Fruit fly (Drosophila melanogaster) whole organism, wandering third instar larva: Measurements from ENCODE around the gene MED1.

Source experiments
- Abd-B ChIP-seq: fragments of >200 bp; optimal IDR thresholded peaks from 2 replicates; lab custom pipeline; 2017; ENCODE audit warnings: missing biosample characterization, missing genetic modification characterization
- CG32264 ChIP-seq: fragments of 200-800 bp; sonication (Bioruptor generic); optimal IDR thresholded peaks from 2 replicates; lab custom pipeline; 2016; ENCODE audit warnings: missing biosample characterization, missing genetic modification characterization
- CG9705 ChIP-seq: fragments of 200-800 bp; sonication (Bioruptor generic); optimal IDR thresholded peaks from 2 replicates; lab custom pipeline; 2018; ENCODE audit warnings: missing biosample characterization, mild to moderate bottlenecking, missing genetic modification characterization
- Dif ChIP-seq: fragments of 200-275, 200-300 bp; sonication (Bioruptor generic); optimal IDR thresholded peaks from 2 replicates; lab custom pipeline; 2018; ENCODE audit warnings: missing biosample characterization, missing genetic modification characterization; ENCODE audit not compliant: partially characterized antibody
- GATAd ChIP-seq: sonication (Bioruptor generic); optimal IDR thresholded peaks from 2 replicates; lab custom pipeline; 2016; ENCODE audit warnings: missing biosample characterization, missing genetic modification characterization
- HLH106 ChIP-seq: fragments of 200-800 bp; optimal IDR thresholded peaks from 3 replicates; lab custom pipeline; 2019; ENCODE audit warnings: missing biosample characterization, mild to moderate bottlenecking, missing genetic modification characterization, moderate library complexity
- Hnf4 ChIP-seq: fragments of 200-800 bp; sonication (Bioruptor generic); optimal IDR thresholded peaks from 2 replicates; lab custom pipeline; 2016; ENCODE audit warnings: missing biosample characterization, mild to moderate bottlenecking, missing genetic modification characterization
- Hr78 ChIP-seq: fragments of >200 bp; optimal IDR thresholded peaks from 2 replicates; lab custom pipeline; 2017; ENCODE audit warnings: missing biosample characterization, missing genetic modification characterization
- Hr83 ChIP-seq: fragments of 200-300 bp; sonication (Bioruptor generic); optimal IDR thresholded peaks from 2 replicates; lab custom pipeline; 2016; ENCODE audit warnings: missing biosample characterization, mild to moderate bottlenecking, missing genetic modification characterization, moderate library complexity; ENCODE audit not compliant: poor library complexity, severe bottlenecking
- Jra ChIP-seq: sonication (Bioruptor generic); optimal IDR thresholded peaks from 2 replicates; lab custom pipeline; 2016; ENCODE audit warnings: missing biosample characterization, missing genetic modification characterization
- Mio ChIP-seq: sonication (Bioruptor generic); optimal IDR thresholded peaks from 2 replicates; lab custom pipeline; 2016; ENCODE audit warnings: missing biosample characterization, missing genetic modification characterization
- Myc ChIP-seq: fragments of >200 bp; optimal IDR thresholded peaks from 2 replicates; lab custom pipeline; 2017
- N ChIP-seq: fragments of >200 bp; optimal IDR thresholded peaks from 2 replicates; lab custom pipeline; 2018; ENCODE audit warnings: missing biosample characterization, missing external identifiers, missing genetic modification characterization
- OdsH ChIP-seq: fragments of 200-800 bp; sonication (Bioruptor generic); optimal IDR thresholded peaks from 2 replicates; lab custom pipeline; 2016; ENCODE audit warnings: missing biosample characterization, mild to moderate bottlenecking, missing genetic modification characterization
- Rel ChIP-seq, 2 experiments: fragments of 200-800 bp; sonication (Bioruptor generic) in 1 of 2; optimal IDR thresholded peaks; 2 replicates in 1 of 2; 3 replicates in 1 of 2; lab custom pipeline; 2016 to 2019; ENCODE audit warnings: mild to moderate bottlenecking in 2 of 2, missing biosample characterization in 2 of 2, missing genetic modification characterization in 2 of 2, moderate library complexity in 1 of 2
- Sp1 ChIP-seq: fragments of 200-800 bp; sonication (Bioruptor generic); optimal IDR thresholded peaks from 3 replicates; lab custom pipeline; 2019; ENCODE audit warnings: missing biosample characterization, mild to moderate bottlenecking, missing genetic modification characterization, moderate library complexity
- br ChIP-seq: fragments of 200-800 bp; sonication (Bioruptor generic); optimal IDR thresholded peaks from 2 replicates; lab custom pipeline; 2016; ENCODE audit warnings: missing biosample characterization, missing genetic modification characterization
- brk ChIP-seq: fragments of 200-800 bp; sonication (Bioruptor generic); optimal IDR thresholded peaks from 2 replicates; lab custom pipeline; 2016; ENCODE audit warnings: missing biosample characterization, mild to moderate bottlenecking, missing genetic modification characterization
- dl ChIP-seq, 2 experiments: fragments of 175-275, 200-275 bp in 1 of 2; fragments of 200-275 bp in 1 of 2; sonication (Bioruptor generic); optimal IDR thresholded peaks; lab custom pipeline; 2018; ENCODE audit warnings: mild to moderate bottlenecking in 2 of 2, missing biosample characterization in 2 of 2, missing genetic modification characterization in 2 of 2, moderate library complexity in 2 of 2; ENCODE audit not compliant: partially characterized antibody in 2 of 2, insufficient read depth in 1 of 2
- dmrt93B ChIP-seq: fragments of 200-800 bp; sonication (Bioruptor generic); optimal IDR thresholded peaks from 2 replicates; lab custom pipeline; 2018; ENCODE audit warnings: missing biosample characterization, mild to moderate bottlenecking, missing genetic modification characterization
- dsf ChIP-seq: sonication (Bioruptor generic); optimal IDR thresholded peaks from 2 replicates; lab custom pipeline; 2016; ENCODE audit warnings: missing biosample characterization, missing genetic modification characterization, borderline replicate concordance
- ey ChIP-seq: fragments of 200-800 bp; sonication (Bioruptor generic); optimal IDR thresholded peaks from 2 replicates; lab custom pipeline; 2016; ENCODE audit warnings: missing biosample characterization, missing genetic modification characterization
- foxo ChIP-seq, 2 experiments: fragments of 200-800 bp; sonication (Bioruptor generic); optimal IDR thresholded peaks; 2 replicates in 1 of 2; 3 replicates in 1 of 2; lab custom pipeline; 2016 to 2017; ENCODE audit warnings: missing biosample characterization in 2 of 2, missing genetic modification characterization in 2 of 2
- fru ChIP-seq: fragments of 200-800 bp; sonication (Bioruptor generic); optimal IDR thresholded peaks from 3 replicates; lab custom pipeline; 2016; ENCODE audit warnings: missing biosample characterization, mild to moderate bottlenecking, missing genetic modification characterization
- h ChIP-seq: fragments of 200-800 bp; sonication (Bioruptor generic); optimal IDR thresholded peaks from 3 replicates; lab custom pipeline; 2016; ENCODE audit warnings: missing biosample characterization, mild to moderate bottlenecking, missing genetic modification characterization
- lola ChIP-seq: fragments of >200 bp; optimal IDR thresholded peaks from 2 replicates; lab custom pipeline; 2017; ENCODE audit warnings: missing biosample characterization, missing genetic modification characterization
- psq ChIP-seq: fragments of 200-800 bp; sonication (Bioruptor generic); optimal IDR thresholded peaks from 3 replicates; lab custom pipeline; 2017; ENCODE audit warnings: missing biosample characterization, mild to moderate bottlenecking, missing genetic modification characterization, moderate library complexity
- rgr ChIP-seq: fragments of 200-800 bp; sonication (Bioruptor generic); optimal IDR thresholded peaks from 3 replicates; lab custom pipeline; 2016; ENCODE audit warnings: missing biosample characterization, mild to moderate bottlenecking, missing genetic modification characterization
- sv ChIP-seq: fragments of 200-800 bp; sonication (Bioruptor generic); optimal IDR thresholded peaks from 3 replicates; lab custom pipeline; 2016; ENCODE audit warnings: missing biosample characterization, missing genetic modification characterization
- tai ChIP-seq: sonication (Bioruptor generic); optimal IDR thresholded peaks from 2 replicates; lab custom pipeline; 2016; ENCODE audit warnings: missing biosample characterization, missing genetic modification characterization
- usp ChIP-seq: fragments of >200 bp; optimal IDR thresholded peaks from 2 replicates; lab custom pipeline; 2017; ENCODE audit warnings: missing biosample characterization, missing genetic modification characterization
- woc ChIP-seq: sonication (Bioruptor generic); optimal IDR thresholded peaks from 2 replicates; lab custom pipeline; 2016; ENCODE audit warnings: missing biosample characterization, mild to moderate bottlenecking, missing genetic modification characterization

Gene MED1

dm6 chr3L:21602275-21602674 lies 32.0 kb downstream of the MED1 start:
- no peak for TF ChIP-seq Myc (lab: Kevin White, UChicago)
- TF ChIP-seq OdsH (GFP tag; lab: Kevin White, UChicago), result no peak
- peak; percentile 7 for TF ChIP-seq HLH106 (tag; lab: Kevin White, UChicago)
- TF ChIP-seq h (GFP tag; lab: Kevin White, UChicago), result no peak
- TF ChIP-seq Sp1, result no peak
- no peak for TF ChIP-seq Mio (GFP tag; lab: Kevin White, UChicago)
- peak in 1 of 2 experiments; percentile 16 for TF ChIP-seq foxo (GFP tag; optimal IDR thresholded peaks at IDR 0.05; lab: Kevin White, UChicago)
- TF ChIP-seq psq (GFP tag; lab: Kevin White, UChicago), result peak; percentile 22
- TF ChIP-seq N, result no peak
- no peak for TF ChIP-seq Hr78 (GFP tag; lab: Kevin White, UChicago)

dm6 chr3L:21598337-21598736 lies 35.9 kb downstream of the MED1 start:
- peak; percentile 17 for TF ChIP-seq Dif (GFP tag; lab: Kevin White, UChicago)
- TF ChIP-seq Rel (GFP tag; optimal IDR thresholded peaks at IDR 0.05; lab: Kevin White, UChicago), result no peak
- TF ChIP-seq Rel (tag; optimal IDR thresholded peaks at IDR 0.05; lab: Kevin White, UChicago), result no peak

DNA sequence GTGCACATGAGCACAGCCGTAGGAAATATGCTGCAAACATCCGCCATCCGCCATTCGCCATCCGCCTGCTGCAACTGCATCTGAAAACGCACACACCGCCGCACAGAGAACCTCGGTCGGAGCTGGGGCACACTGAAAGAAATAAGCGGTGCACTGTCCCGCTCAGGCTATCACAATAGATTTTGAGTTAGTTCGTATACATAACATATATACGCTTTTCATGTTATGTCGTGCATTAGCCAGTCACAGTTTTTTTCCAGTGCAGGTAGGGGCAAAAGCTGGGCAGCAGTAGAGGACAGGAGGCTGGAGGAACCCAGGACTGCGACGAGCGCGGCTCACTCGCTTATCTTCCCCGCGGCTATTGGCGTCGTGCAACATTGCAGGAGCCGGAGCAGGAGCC lies 39.8 kb downstream of the MED1 start:
- no peak for TF ChIP-seq lola
- no peak for TF ChIP-seq Abd-B
- TF ChIP-seq h (GFP tag; lab: Kevin White, UChicago), result peak; percentile 75
- TF ChIP-seq psq (GFP tag; lab: Kevin White, UChicago), result peak; percentile 58
- TF ChIP-seq HLH106 (tag; lab: Kevin White, UChicago), result peak; percentile 60
- peak; percentile 47 for TF ChIP-seq woc (GFP tag; lab: Kevin White, UChicago)
- peak; percentile 56 for TF ChIP-seq rgr (GFP tag; lab: Kevin White, UChicago)
- peak; percentile 66 for TF ChIP-seq Hnf4 (GFP tag; lab: Kevin White, UChicago)
- no peak for TF ChIP-seq Rel (GFP tag; optimal IDR thresholded peaks at IDR 0.05; lab: Kevin White, UChicago)
- TF ChIP-seq Rel (tag; optimal IDR thresholded peaks at IDR 0.05; lab: Kevin White, UChicago), result no peak
- TF ChIP-seq br, result peak; percentile 58
- TF ChIP-seq Hr78 (GFP tag; lab: Kevin White, UChicago), result no peak
- peak; percentile 3 for TF ChIP-seq Jra (GFP tag; lab: Kevin White, UChicago)
- no peak for TF ChIP-seq N
- TF ChIP-seq dmrt93B (GFP tag; lab: Kevin White, UChicago), result peak; percentile 35
- peak; percentile 68 for TF ChIP-seq OdsH (GFP tag; lab: Kevin White, UChicago)
- peak; percentile 75 for TF ChIP-seq fru (GFP tag; lab: Kevin White, UChicago)
- no peak for TF ChIP-seq CG32264
- TF ChIP-seq Myc (lab: Kevin White, UChicago), result no peak
- TF ChIP-seq tai (GFP tag; lab: Kevin White, UChicago), result no peak
- peak in 1 of 2 experiments; percentile 74 for TF ChIP-seq foxo (GFP tag; optimal IDR thresholded peaks at IDR 0.05; lab: Kevin White, UChicago)
- TF ChIP-seq GATAd (GFP tag; lab: Kevin White, UChicago), result no peak
- no peak for TF ChIP-seq Hr83 (GFP tag; lab: Kevin White, UChicago)
- TF ChIP-seq dl (GFP tag; optimal IDR thresholded peaks at IDR 0.05; lab: Kevin White, UChicago; ENCODE audit: insufficient read depth in 1 of 2, partially characterized antibody in 2 of 2), result no peak
- TF ChIP-seq CG9705 (GFP tag; lab: Kevin White, UChicago), result peak; percentile 21
- peak; percentile 70 for TF ChIP-seq ey (GFP tag; lab: Kevin White, UChicago)
- TF ChIP-seq dsf (GFP tag; lab: Kevin White, UChicago), result no peak
- peak; percentile 63 for TF ChIP-seq Sp1

DNA sequence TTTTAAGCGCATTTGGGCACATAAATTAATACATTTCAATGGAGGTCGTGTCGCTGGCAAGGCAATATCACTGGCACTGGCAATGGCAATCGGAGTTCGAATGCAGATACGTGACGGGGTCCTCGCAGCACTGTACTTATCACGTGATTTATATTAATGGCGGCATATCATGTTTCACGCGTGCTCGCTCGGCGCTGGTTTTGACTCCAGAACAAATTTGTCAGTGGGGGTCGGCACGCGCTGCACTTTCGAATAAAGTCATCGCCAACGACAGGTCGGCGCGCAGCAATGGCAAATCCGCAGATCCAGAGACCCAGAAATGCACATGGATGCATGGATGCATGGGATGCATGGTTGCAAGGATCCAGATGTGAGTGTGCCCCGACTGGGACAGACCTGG lies 43.0 kb downstream of the MED1 start:
- TF ChIP-seq brk (GFP tag; lab: Kevin White, UChicago) (no peak), Sp1 (no peak), psq (GFP tag; lab: Kevin White, UChicago) (no peak), sv (no peak), N (no peak), Jra (GFP tag; lab: Kevin White, UChicago) (no peak), usp (no peak), dsf (GFP tag; lab: Kevin White, UChicago) (no peak), Hnf4 (GFP tag; lab: Kevin White, UChicago) (no peak), dl (GFP tag; optimal IDR thresholded peaks at IDR 0.05; lab: Kevin White, UChicago; ENCODE audit: insufficient read depth in 1 of 2, partially characterized antibody in 2 of 2) (no peak), foxo (GFP tag; optimal IDR thresholded peaks at IDR 0.05; lab: Kevin White, UChicago) (no peak)
